Worm (Caenorhabditis elegans): ENCODE data around the gene epg-3.

The epg-3 gene

ce11 chrIII:12934417-12934816 lies at the start of gene epg-3:
TSS of gene epg-3 (plus strand) at chrIII:12934717.
- TF ChIP-seq cog-1 (tag; optimal IDR thresholded peaks at IDR 0.05), result no peak
- TF ChIP-seq ztf-23 (GFP tag; IDR thresholded peaks at IDR 0.05), result no peak
- TF ChIP-seq tab-1 (GFP tag; IDR thresholded peaks at IDR 0.05), result no peak
- TF ChIP-seq med-1 (GFP tag; optimal IDR thresholded peaks at IDR 0.05; ENCODE audit: insufficient read depth), result no peak
- no peak for TF ChIP-seq ref-1 (GFP tag; conservative IDR thresholded peaks at IDR 0.05)
- TF ChIP-seq klf-2 (GFP tag; conservative IDR thresholded peaks at IDR 0.05), result no peak
- no peak for TF ChIP-seq T22C8.4 (GFP tag; IDR thresholded peaks at IDR 0.05)
- TF ChIP-seq flt-1 (GFP tag; IDR thresholded peaks at IDR 0.05), result no peak
- TF ChIP-seq ztf-29 (GFP tag; IDR thresholded peaks at IDR 0.05), result no peak

ce11 chrIII:12885153-12885552 lies 49.4 kb upstream of the epg-3 start:
- TF ChIP-seq T22C8.4 (GFP tag; IDR thresholded peaks at IDR 0.05), result no peak
- no peak for TF ChIP-seq flt-1 (GFP tag; IDR thresholded peaks at IDR 0.05)
- no peak for TF ChIP-seq ztf-29 (GFP tag; IDR thresholded peaks at IDR 0.05)
- no peak for TF ChIP-seq med-1 (GFP tag; optimal IDR thresholded peaks at IDR 0.05; ENCODE audit: insufficient read depth)
- no peak for TF ChIP-seq ztf-23 (GFP tag; IDR thresholded peaks at IDR 0.05)
- no peak for TF ChIP-seq ref-1 (GFP tag; conservative IDR thresholded peaks at IDR 0.05)
- TF ChIP-seq tab-1 (GFP tag; IDR thresholded peaks at IDR 0.05), result no peak
- TF ChIP-seq klf-2 (GFP tag; conservative IDR thresholded peaks at IDR 0.05), result no peak
- TF ChIP-seq cog-1 (tag; optimal IDR thresholded peaks at IDR 0.05), result no peak

- TF ChIP-seq tab-1 (GFP tag; IDR thresholded peaks at IDR 0.05), result no peak
- TF ChIP-seq med-1 (GFP tag; optimal IDR thresholded peaks at IDR 0.05; ENCODE audit: insufficient read depth), result no peak
- TF ChIP-seq cog-1 (tag; optimal IDR thresholded peaks at IDR 0.05), result no peak
- TF ChIP-seq ztf-23 (GFP tag; IDR thresholded peaks at IDR 0.05), result no peak
- TF ChIP-seq flt-1 (GFP tag; IDR thresholded peaks at IDR 0.05), result no peak
- TF ChIP-seq ref-1 (GFP tag; conservative IDR thresholded peaks at IDR 0.05), result no peak
- no peak for TF ChIP-seq T22C8.4 (GFP tag; IDR thresholded peaks at IDR 0.05)
- no peak for TF ChIP-seq ztf-29 (GFP tag; IDR thresholded peaks at IDR 0.05)
- TF ChIP-seq klf-2 (GFP tag; conservative IDR thresholded peaks at IDR 0.05), result no peak
Measured at ce11 chrIII:12891580-12891979, 42.9 kb upstream of the epg-3 start, which contains the start of the genes Y37D8A.29 and unc-71. TSS of gene Y37D8A.29 (minus strand) at chrIII:12891680. TSS of gene unc-71 (minus strand) at chrIII:12891738.

- TF ChIP-seq tab-1 (GFP tag; IDR thresholded peaks at IDR 0.05) (no peak), med-1 (GFP tag; optimal IDR thresholded peaks at IDR 0.05; ENCODE audit: insufficient read depth) (no peak), klf-2 (GFP tag; conservative IDR thresholded peaks at IDR 0.05) (no peak), T22C8.4 (GFP tag; IDR thresholded peaks at IDR 0.05) (no peak), flt-1 (GFP tag; IDR thresholded peaks at IDR 0.05) (no peak), cog-1 (tag; optimal IDR thresholded peaks at IDR 0.05) (no peak), ztf-29 (GFP tag; IDR thresholded peaks at IDR 0.05) (no peak), ztf-23 (GFP tag; IDR thresholded peaks at IDR 0.05) (no peak), ref-1 (GFP tag; conservative IDR thresholded peaks at IDR 0.05) (no peak)
Measured at ce11 chrIII:12892767-12893166, 41.8 kb upstream of the epg-3 start.

- TF ChIP-seq ztf-23 (GFP tag; IDR thresholded peaks at IDR 0.05), result no peak
- peak; percentile 5 for TF ChIP-seq cog-1 (tag; optimal IDR thresholded peaks at IDR 0.05)
- no peak; the same call in 1 of the 2 replicates for TF ChIP-seq ref-1 (GFP tag; conservative IDR thresholded peaks at IDR 0.05)
- TF ChIP-seq tab-1 (GFP tag; IDR thresholded peaks at IDR 0.05), result no peak
- no peak for TF ChIP-seq med-1 (GFP tag; optimal IDR thresholded peaks at IDR 0.05; ENCODE audit: insufficient read depth)
- 0 out of 2 replicates have a peak, but pooled peaks have one; percentile 58 for TF ChIP-seq flt-1 (GFP tag; IDR thresholded peaks at IDR 0.05)
Measured at ce11 chrIII:12894207-12894606, 40.3 kb upstream of the epg-3 start.

- no peak for TF ChIP-seq ztf-23 (GFP tag; IDR thresholded peaks at IDR 0.05)
- no peak for TF ChIP-seq T22C8.4 (GFP tag; IDR thresholded peaks at IDR 0.05)
- no peak for TF ChIP-seq flt-1 (GFP tag; IDR thresholded peaks at IDR 0.05)
- TF ChIP-seq cog-1 (tag; optimal IDR thresholded peaks at IDR 0.05), result no peak
- no peak for TF ChIP-seq klf-2 (GFP tag; conservative IDR thresholded peaks at IDR 0.05)
- no peak for TF ChIP-seq ztf-29 (GFP tag; IDR thresholded peaks at IDR 0.05)
- TF ChIP-seq ref-1 (GFP tag; conservative IDR thresholded peaks at IDR 0.05), result no peak
- TF ChIP-seq med-1 (GFP tag; optimal IDR thresholded peaks at IDR 0.05; ENCODE audit: insufficient read depth), result no peak
- no peak for TF ChIP-seq tab-1 (GFP tag; IDR thresholded peaks at IDR 0.05)
Measured at ce11 chrIII:12904052-12904451, 30.5 kb upstream of the epg-3 start.

- TF ChIP-seq T22C8.4 (GFP tag; IDR thresholded peaks at IDR 0.05) (peak; percentile 82), tab-1 (GFP tag; IDR thresholded peaks at IDR 0.05) (no peak), ref-1 (GFP tag; conservative IDR thresholded peaks at IDR 0.05) (no peak), ztf-29 (GFP tag; IDR thresholded peaks at IDR 0.05) (0 out of 2 replicates have a peak, but pooled peaks have one; percentile 37), flt-1 (GFP tag; IDR thresholded peaks at IDR 0.05) (peak; percentile 85), ztf-23 (GFP tag; IDR thresholded peaks at IDR 0.05) (peak; percentile 86), med-1 (GFP tag; optimal IDR thresholded peaks at IDR 0.05; ENCODE audit: insufficient read depth) (no peak), klf-2 (GFP tag; conservative IDR thresholded peaks at IDR 0.05) (no peak), cog-1 (tag; optimal IDR thresholded peaks at IDR 0.05) (peak; percentile 92)
Measured at ce11 chrIII:12904987-12905541, 29.5 kb upstream of the epg-3 start, which contains the start of gene cox-5A. TSS of gene cox-5A (plus strand) at chrIII:12905491.

ce11 chrIII:12906611-12907037 lies 27.9 kb upstream of the epg-3 start:
- TF ChIP-seq cog-1 (tag; optimal IDR thresholded peaks at IDR 0.05) (no peak), med-1 (GFP tag; optimal IDR thresholded peaks at IDR 0.05; ENCODE audit: insufficient read depth) (no peak), ztf-23 (GFP tag; IDR thresholded peaks at IDR 0.05) (no peak), flt-1 (GFP tag; IDR thresholded peaks at IDR 0.05) (no peak), ztf-29 (GFP tag; IDR thresholded peaks at IDR 0.05) (no peak), T22C8.4 (GFP tag; IDR thresholded peaks at IDR 0.05) (no peak), tab-1 (GFP tag; IDR thresholded peaks at IDR 0.05) (no peak), klf-2 (GFP tag; conservative IDR thresholded peaks at IDR 0.05) (no peak), ref-1 (GFP tag; conservative IDR thresholded peaks at IDR 0.05) (no peak)

ce11 chrIII:12907218-12907617 lies 27.3 kb upstream of the epg-3 start:
- TF ChIP-seq cog-1 (tag; optimal IDR thresholded peaks at IDR 0.05) (no peak), ref-1 (GFP tag; conservative IDR thresholded peaks at IDR 0.05) (no peak), tab-1 (GFP tag; IDR thresholded peaks at IDR 0.05) (no peak), flt-1 (GFP tag; IDR thresholded peaks at IDR 0.05) (no peak), ztf-23 (GFP tag; IDR thresholded peaks at IDR 0.05) (no peak), med-1 (GFP tag; optimal IDR thresholded peaks at IDR 0.05; ENCODE audit: insufficient read depth) (no peak), klf-2 (GFP tag; conservative IDR thresholded peaks at IDR 0.05) (no peak), ztf-29 (GFP tag; IDR thresholded peaks at IDR 0.05) (no peak), T22C8.4 (GFP tag; IDR thresholded peaks at IDR 0.05) (no peak)

All from whole organism, midembryonic.